Worm (Caenorhabditis elegans): ENCODE measurements around the gene F18E3.13.

- TF ChIP-seq hmg-11 (tag; optimal IDR thresholded peaks at IDR 0.05) (no peak), pqm-1 (tag; optimal IDR thresholded peaks at IDR 0.05) (no peak)
Measured at ce11 chrV:7389771-7390170, 26.2 kb upstream of the F18E3.13 start, which contains the start of gene C02H6.1.

Measured in whole organism, L3 larva.